Fruit fly (Drosophila melanogaster) Kc167 (cell line): ENCODE measurements around the gene Ykt6.

Experiments used
- Myc ChIP-seq: fragments of >200 bp; optimal IDR thresholded peaks from 2 replicates; lab custom pipeline; 2017; ENCODE audit warnings: missing external identifiers
- Sin3A ChIP-seq: fragments of >200 bp; optimal IDR thresholded peaks from 2 replicates; lab custom pipeline; 2018; ENCODE audit warnings: missing external identifiers
- h ChIP-seq: fragments of >200 bp; optimal IDR thresholded peaks from 3 replicates; lab custom pipeline; 2018; ENCODE audit warnings: missing external identifiers
- insv ChIP-seq: fragments of >200 bp; optimal IDR thresholded peaks from 3 replicates; lab custom pipeline; 2018; ENCODE audit warnings: missing external identifiers
- psq ChIP-seq: fragments of >200 bp; optimal IDR thresholded peaks from 2 replicates; lab custom pipeline; 2017; ENCODE audit warnings: missing external identifiers
- ttk ChIP-seq: sonication (Bioruptor generic); optimal IDR thresholded peaks from 2 replicates; lab custom pipeline; 2017; ENCODE audit warnings: missing external identifiers

DNA sequence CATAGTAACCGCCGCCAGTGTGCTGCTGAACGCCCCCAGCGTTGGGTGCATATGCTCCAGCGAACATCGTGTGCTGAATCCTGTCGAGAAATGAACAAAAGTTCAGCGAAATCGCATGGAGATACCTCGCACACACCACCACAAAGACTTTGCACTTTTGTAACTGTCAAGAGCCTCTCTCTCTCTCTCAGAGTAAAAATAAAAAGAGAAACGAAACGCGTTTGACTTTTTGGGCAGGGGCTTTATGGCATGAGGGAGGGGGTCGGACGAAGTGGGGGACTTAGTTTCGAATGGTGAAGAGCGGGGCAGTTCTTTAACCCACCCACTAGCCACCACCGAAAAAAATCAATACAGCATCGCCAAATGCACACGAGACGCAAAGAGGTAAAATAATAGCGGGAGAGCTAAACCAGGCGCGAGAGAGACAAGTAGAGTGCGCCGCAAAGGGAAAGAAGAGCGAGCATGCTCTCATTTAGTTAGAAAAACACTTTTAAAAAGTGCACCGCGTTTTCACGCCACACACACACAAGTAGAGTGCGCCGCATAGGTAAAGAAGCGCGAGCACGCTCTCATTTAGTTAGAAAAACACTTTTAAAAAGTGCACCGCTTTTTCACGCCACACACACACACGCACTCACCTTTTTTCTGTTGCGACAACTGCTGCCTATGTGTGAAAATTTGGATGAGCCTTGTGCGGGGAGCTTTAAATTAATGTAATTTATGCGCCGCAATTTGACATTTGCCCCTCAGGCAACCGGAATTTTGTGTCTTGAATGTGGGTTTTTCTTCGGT, 10.2 kb downstream of the Ykt6 start:
- TF ChIP-seq ttk (lab: Kevin White, UChicago) (no peak), psq (lab: Kevin White, UChicago) (no peak), insv (lab: Kevin White, UChicago) (no peak), Sin3A (no peak), Myc (lab: Kevin White, UChicago) (no peak), h (lab: Kevin White, UChicago) (no peak)
